Worm (Caenorhabditis elegans) whole organism, mixed stage, embryonic: Measurements from ENCODE around the gene K03B4.4.

ENCODE experiments used
- M03D4.4 ChIP-seq: sonication (generic microtip); optimal IDR thresholded peaks from 2 replicates; lab custom pipeline; 2017; ENCODE audit warnings: mild to moderate bottlenecking, missing genetic modification characterization, missing compliant biosample characterization
- blmp-1 ChIP-seq: fragments of 150-350 bp; optimal IDR thresholded peaks from 2 replicates; lab custom pipeline; 2014; ENCODE audit warnings: missing biosample characterization, missing genetic modification characterization
- ceh-39 ChIP-seq: fragments of 150-350 bp; optimal IDR thresholded peaks from 2 replicates; lab custom pipeline; 2014; ENCODE audit warnings: missing biosample characterization, missing genetic modification characterization
- ceh-43 ChIP-seq: fragments of 200-800 bp; sonication (Bioruptor generic); optimal IDR thresholded peaks from 2 replicates; lab custom pipeline; 2018; ENCODE audit warnings: mild to moderate bottlenecking, missing genetic modification characterization, moderate library complexity, missing compliant biosample characterization
- ceh-83 ChIP-seq: fragments of 200-800 bp; sonication (Bioruptor generic); optimal IDR thresholded peaks from 2 replicates; lab custom pipeline; 2018; ENCODE audit warnings: mild to moderate bottlenecking, missing genetic modification characterization, missing compliant biosample characterization
- ces-1 ChIP-seq: fragments of 150-350 bp; optimal IDR thresholded peaks from 2 replicates; lab custom pipeline; 2014; ENCODE audit warnings: missing biosample characterization, missing genetic modification reagents, missing genetic modification characterization
- cnd-1 ChIP-seq: fragments of 200-800 bp; sonication (Bioruptor generic); optimal IDR thresholded peaks from 2 replicates; lab custom pipeline; 2018; ENCODE audit warnings: mild to moderate bottlenecking, missing genetic modification characterization, missing compliant biosample characterization
- drap-1 ChIP-seq: fragments of 200-800 bp; sonication (Bioruptor generic); optimal IDR thresholded peaks from 3 replicates; lab custom pipeline; 2018; ENCODE audit warnings: mild to moderate bottlenecking, missing genetic modification characterization, missing compliant biosample characterization
- elt-1 ChIP-seq: sonication (generic microtip); optimal IDR thresholded peaks from 2 replicates; lab custom pipeline; 2017; ENCODE audit warnings: missing genetic modification characterization, mild to moderate bottlenecking, missing compliant biosample characterization, antibody characterized with exemption, moderate library complexity, borderline replicate concordance; ENCODE audit not compliant: insufficient read depth
- flh-1 ChIP-seq: fragments of 200-800 bp; sonication (Bioruptor generic); optimal IDR thresholded peaks from 2 replicates; lab custom pipeline; 2018; ENCODE audit warnings: mild to moderate bottlenecking, missing genetic modification characterization, moderate library complexity, missing compliant biosample characterization
- ham-2 ChIP-seq: fragments of 200-800 bp; sonication (Bioruptor generic); optimal IDR thresholded peaks from 2 replicates; lab custom pipeline; 2018; ENCODE audit warnings: mild to moderate bottlenecking, missing genetic modification characterization, missing compliant biosample characterization
- hlh-1 ChIP-seq: fragments of 150-350 bp; optimal IDR thresholded peaks from 2 replicates; lab custom pipeline; 2014; ENCODE audit warnings: missing biosample characterization, missing genetic modification reagents, missing genetic modification characterization
- lin-13 ChIP-seq: fragments of 150-350 bp; optimal IDR thresholded peaks from 2 replicates; lab custom pipeline; 2014; ENCODE audit warnings: missing biosample characterization, missing genetic modification characterization
- lin-32 ChIP-seq: fragments of 200-800 bp; sonication (Bioruptor generic); optimal IDR thresholded peaks from 2 replicates; lab custom pipeline; 2018; ENCODE audit warnings: mild to moderate bottlenecking, missing genetic modification characterization, missing compliant biosample characterization
- lsy-2 ChIP-seq: fragments of 150-350 bp; optimal IDR thresholded peaks from 2 replicates; lab custom pipeline; 2014; ENCODE audit warnings: missing biosample characterization, missing genetic modification characterization
- mab-5 ChIP-seq: fragments of 150-350 bp; optimal IDR thresholded peaks from 2 replicates; lab custom pipeline; 2014; ENCODE audit warnings: missing biosample characterization, missing genetic modification characterization
- mep-1 ChIP-seq: fragments of 150-350 bp; optimal IDR thresholded peaks from 2 replicates; lab custom pipeline; 2017; ENCODE audit warnings: missing biosample characterization, missing genetic modification reagents, missing genetic modification characterization, inconsistent platforms
- mls-2 ChIP-seq: sonication (generic microtip); optimal IDR thresholded peaks from 2 replicates; lab custom pipeline; 2016; ENCODE audit warnings: mild to moderate bottlenecking, missing genetic modification characterization, moderate library complexity, missing compliant biosample characterization
- nhr-12 ChIP-seq: fragments of 150-350 bp; optimal IDR thresholded peaks from 2 replicates; lab custom pipeline; 2014; ENCODE audit warnings: missing biosample characterization, missing genetic modification characterization
- nhr-2 ChIP-seq: fragments of 150-350 bp; optimal IDR thresholded peaks from 2 replicates; lab custom pipeline; 2014; ENCODE audit warnings: missing biosample characterization, missing genetic modification characterization
- nhr-237 ChIP-seq: fragments of 150-350 bp; optimal IDR thresholded peaks from 2 replicates; lab custom pipeline; 2014; ENCODE audit warnings: missing biosample characterization, missing genetic modification characterization
- nhr-28 ChIP-seq: fragments of 150-350 bp; optimal IDR thresholded peaks from 2 replicates; lab custom pipeline; 2014; ENCODE audit warnings: missing biosample characterization, missing genetic modification characterization
- nhr-76 ChIP-seq: sonication (generic microtip); optimal IDR thresholded peaks from 2 replicates; lab custom pipeline; 2017; ENCODE audit warnings: missing biosample characterization, missing genetic modification characterization
- pha-4 ChIP-seq: fragments of 150-350 bp; optimal IDR thresholded peaks from 2 replicates; lab custom pipeline; 2018; ENCODE audit warnings: missing biosample characterization, missing genetic modification reagents, missing genetic modification characterization
- sem-2 ChIP-seq: fragments of 200-800 bp; sonication (Bioruptor generic); optimal IDR thresholded peaks from 2 replicates; lab custom pipeline; 2018; ENCODE audit warnings: mild to moderate bottlenecking, missing genetic modification characterization, missing compliant biosample characterization
- snpc-4 ChIP-seq: fragments of 150-350 bp; optimal IDR thresholded peaks from 2 replicates; lab custom pipeline; 2014; ENCODE audit warnings: missing biosample characterization, missing genetic modification characterization
- unc-120 ChIP-seq: sonication (generic microtip); optimal IDR thresholded peaks from 2 replicates; lab custom pipeline; 2017; ENCODE audit warnings: missing genetic modification characterization, missing compliant biosample characterization; ENCODE audit not compliant: poor library complexity, severe bottlenecking
- unc-39 ChIP-seq: fragments of 150-350 bp; optimal IDR thresholded peaks from 2 replicates; lab custom pipeline; 2014; ENCODE audit warnings: missing biosample characterization, missing genetic modification characterization
- unc-62 ChIP-seq: fragments of 150-350 bp; optimal IDR thresholded peaks from 2 replicates; lab custom pipeline; 2014; ENCODE audit warnings: missing biosample characterization, missing genetic modification reagents, missing genetic modification characterization
- zip-8 ChIP-seq: fragments of 150-350 bp; optimal IDR thresholded peaks from 2 replicates; lab custom pipeline; 2014; ENCODE audit warnings: missing biosample characterization, missing genetic modification characterization
- ztf-11 ChIP-seq: fragments of 150-350 bp; optimal IDR thresholded peaks from 2 replicates; lab custom pipeline; 2014; ENCODE audit warnings: missing biosample characterization, missing genetic modification characterization

Gene K03B4.4

ce11 chrV:4653871-4654605 is 27.7 kb upstream of the K03B4.4 start, which contains the start of the genes col-139 and F41F3.1:
Gene col-139 (minus strand): TSS chrV:4653971.
Gene F41F3.1 (plus strand): TSS chrV:4654555.
- no peak for TF ChIP-seq lin-13
- TF ChIP-seq elt-1 (tag; lab: Kevin White, UChicago): no peak
- no peak for TF ChIP-seq unc-120 (tag; lab: Kevin White, UChicago)
- no peak for TF ChIP-seq lin-32 (GFP tag; lab: Kevin White, UChicago)
- no peak for TF ChIP-seq nhr-76 (tag; lab: Kevin White, UChicago)
- no peak for TF ChIP-seq ceh-43 (GFP tag; lab: Kevin White, UChicago)
- no peak for TF ChIP-seq ces-1 (GFP tag; lab: Kevin White, UChicago)
- TF ChIP-seq drap-1 (GFP tag; lab: Kevin White, UChicago): no peak
- no peak for TF ChIP-seq nhr-237 (tag; lab: Kevin White, UChicago)
- no peak for TF ChIP-seq ztf-11
- TF ChIP-seq sem-2 (GFP tag; lab: Kevin White, UChicago): no peak
- no peak for TF ChIP-seq unc-39 (tag; lab: Kevin White, UChicago)
- no peak for TF ChIP-seq unc-62 (GFP tag; lab: Kevin White, UChicago)
- TF ChIP-seq nhr-28 (tag; lab: Kevin White, UChicago): no peak
- TF ChIP-seq blmp-1 (tag; lab: Kevin White, UChicago): no peak
- no peak for TF ChIP-seq cnd-1 (tag; lab: Kevin White, UChicago)
- no peak for TF ChIP-seq nhr-12 (tag; lab: Kevin White, UChicago)
- TF ChIP-seq mab-5 (tag; lab: Kevin White, UChicago): no peak

ce11 chrV:4655175-4655574 is 26.6 kb upstream of the K03B4.4 start, which contains the start of gene F41F3.9:
Gene F41F3.9 (plus strand): TSS chrV:4655475.
- TF ChIP-seq ceh-39 (tag; lab: Kevin White, UChicago): no peak
- no peak for TF ChIP-seq hlh-1 (tag; lab: Kevin White, UChicago)
- no peak for TF ChIP-seq drap-1 (GFP tag; lab: Kevin White, UChicago)
- no peak for TF ChIP-seq blmp-1 (tag; lab: Kevin White, UChicago)
- TF ChIP-seq flh-1 (GFP tag; lab: Kevin White, UChicago): no peak
- no peak for TF ChIP-seq M03D4.4 (tag; lab: Kevin White, UChicago)
- TF ChIP-seq unc-62 (GFP tag; lab: Kevin White, UChicago): no peak
- TF ChIP-seq lin-32 (GFP tag; lab: Kevin White, UChicago): no peak
- TF ChIP-seq pha-4: no peak
- TF ChIP-seq unc-39 (tag; lab: Kevin White, UChicago): no peak
- TF ChIP-seq mep-1 (tag; lab: Kevin White, UChicago): no peak
- no peak for TF ChIP-seq ceh-83
- no peak for TF ChIP-seq elt-1 (tag; lab: Kevin White, UChicago)
- no peak for TF ChIP-seq cnd-1 (tag; lab: Kevin White, UChicago)
- no peak for TF ChIP-seq mls-2 (tag; lab: Kevin White, UChicago)
- TF ChIP-seq unc-120 (tag; lab: Kevin White, UChicago): no peak
- no peak for TF ChIP-seq nhr-2 (tag; lab: Kevin White, UChicago)

ce11 chrV:4662400-4662799 is 19.4 kb upstream of the K03B4.4 start, which contains the start of gene srx-74:
Gene srx-74 (minus strand): TSS chrV:4662500.
- TF ChIP-seq lsy-2 (no peak), lin-13 (no peak), snpc-4 (tag; lab: Kevin White, UChicago) (no peak)

ce11 chrV:4665651-4666050 is 16.1 kb upstream of the K03B4.4 start, which contains the start of gene srx-73:
Gene srx-73 (minus strand): TSS chrV:4665751.
- TF ChIP-seq flh-1 (GFP tag; lab: Kevin White, UChicago): no peak
- TF ChIP-seq zip-8 (tag; lab: Kevin White, UChicago): no peak
- TF ChIP-seq M03D4.4 (tag; lab: Kevin White, UChicago): no peak

ce11 chrV:4667062-4667461 is 14.7 kb upstream of the K03B4.4 start:
- TF ChIP-seq zip-8 (tag; lab: Kevin White, UChicago) (no peak), ceh-39 (tag; lab: Kevin White, UChicago) (no peak), nhr-2 (tag; lab: Kevin White, UChicago) (no peak), flh-1 (GFP tag; lab: Kevin White, UChicago) (no peak), ces-1 (GFP tag; lab: Kevin White, UChicago) (no peak), ham-2 (GFP tag; lab: Kevin White, UChicago) (peak; percentile 54)
